Fruit fly (Drosophila melanogaster) whole organism, wandering third instar larva: ENCODE measurements around the gene Sh3beta.

Source experiments
- Hnf4 ChIP-seq: fragments of 200-800 bp; sonication (Bioruptor generic); optimal IDR thresholded peaks from 2 replicates; lab custom pipeline; 2016; ENCODE audit warnings: missing biosample characterization, mild to moderate bottlenecking, missing genetic modification characterization
- Vsx2 ChIP-seq: fragments of 200-300, 225-300 bp; sonication (Bioruptor generic); optimal IDR thresholded peaks from 2 replicates; lab custom pipeline; 2018; ENCODE audit warnings: missing biosample characterization, missing genetic modification characterization; ENCODE audit not compliant: partially characterized antibody
- br ChIP-seq: fragments of 200-800 bp; sonication (Bioruptor generic); optimal IDR thresholded peaks from 2 replicates; lab custom pipeline; 2016; ENCODE audit warnings: missing biosample characterization, missing genetic modification characterization
- dmrt93B ChIP-seq: fragments of 200-800 bp; sonication (Bioruptor generic); optimal IDR thresholded peaks from 2 replicates; lab custom pipeline; 2018; ENCODE audit warnings: missing biosample characterization, mild to moderate bottlenecking, missing genetic modification characterization
- h ChIP-seq: fragments of 200-800 bp; sonication (Bioruptor generic); optimal IDR thresholded peaks from 3 replicates; lab custom pipeline; 2016; ENCODE audit warnings: missing biosample characterization, mild to moderate bottlenecking, missing genetic modification characterization
- lola ChIP-seq: fragments of >200 bp; optimal IDR thresholded peaks from 2 replicates; lab custom pipeline; 2017; ENCODE audit warnings: missing biosample characterization, missing genetic modification characterization
- usp ChIP-seq: fragments of >200 bp; optimal IDR thresholded peaks from 2 replicates; lab custom pipeline; 2017; ENCODE audit warnings: missing biosample characterization, missing genetic modification characterization

- TF ChIP-seq br (GFP tag; lab: Kevin White, UChicago) (no peak), Hnf4 (GFP tag; lab: Kevin White, UChicago) (no peak), usp (GFP tag; lab: Kevin White, UChicago) (no peak), dmrt93B (GFP tag; lab: Kevin White, UChicago) (no peak), h (GFP tag; lab: Kevin White, UChicago) (no peak), lola (no peak), Vsx2 (GFP tag; lab: Kevin White, UChicago) (no peak)
Measured at dm6 chr3L:7396055-7396454, 27.0 kb upstream of the Sh3beta start, which contains the start of gene CG32379.
